Worm (Caenorhabditis elegans): ENCODE results near the gene grl-14.

ce11 chrV:20871194-20871593 is 45.8 kb downstream of the grl-14 start:
- no peak for TF ChIP-seq nhr-10 (tag; optimal IDR thresholded peaks at IDR 0.05)
- no peak for TF ChIP-seq lsy-2 (tag; optimal IDR thresholded peaks at IDR 0.05)
- no peak for TF ChIP-seq unc-130 (GFP tag; optimal IDR thresholded peaks at IDR 0.05)

All from whole organism, L4 larva.